Fruit fly (Drosophila melanogaster): Measurements from ENCODE around the gene Prestin.
A peak's percentile ranks its signal among the peaks of the same experiment; 100 is the strongest.

Gene Prestin

dm6 chr3L:17856655-17857479 lies 50.7 kb downstream of the Prestin start, which contains the start of gene CG5535 (continued):
- peak; percentile 36 for TF ChIP-seq Hr39 (GFP tag; optimal IDR thresholded peaks at IDR 0.05)
- TF ChIP-seq achi (GFP tag; optimal IDR thresholded peaks at IDR 0.05) = peak; percentile 78
- TF ChIP-seq eg (GFP tag; IDR thresholded peaks at IDR 0.05) = peak; percentile 76
- no peak for TF ChIP-seq svp (GFP tag)
- peak; percentile 68 for TF ChIP-seq CG3919 (GFP tag; optimal IDR thresholded peaks at IDR 0.05)
- peak; percentile 58 for TF ChIP-seq Lpt (GFP tag; optimal IDR thresholded peaks at IDR 0.05)
- no peak for TF ChIP-seq Met (GFP tag; optimal IDR thresholded peaks at IDR 0.05)
- TF ChIP-seq CG32006 (GFP tag; optimal IDR thresholded peaks at IDR 0.05) = peak; percentile 96
- TF ChIP-seq fd85E (GFP tag; optimal IDR thresholded peaks at IDR 0.05) = no peak
- peak; percentile 35 for TF ChIP-seq Gug (GFP tag; IDR thresholded peaks at IDR 0.05)
- TF ChIP-seq salr (GFP tag; optimal IDR thresholded peaks at IDR 0.05) = peak in 1 of 2 experiments; percentile 98
- TF ChIP-seq net (GFP tag; optimal IDR thresholded peaks at IDR 0.05) = peak; percentile 79
- peak; percentile 50 for TF ChIP-seq CG9139 (GFP tag; optimal IDR thresholded peaks at IDR 0.05)
- TF ChIP-seq Ets96B (tag; optimal IDR thresholded peaks at IDR 0.05) = peak; percentile 73
- no peak for TF ChIP-seq Sox102F (GFP tag; optimal IDR thresholded peaks at IDR 0.05)
- peak; percentile 74 for TF ChIP-seq OdsH (GFP tag; optimal IDR thresholded peaks at IDR 0.05)
- peak; percentile 20 for TF ChIP-seq CG8319 (GFP tag; optimal IDR thresholded peaks at IDR 0.05)
- no peak for TF ChIP-seq Eip93F (GFP tag; optimal IDR thresholded peaks at IDR 0.05)
- TF ChIP-seq esn (GFP tag; optimal IDR thresholded peaks at IDR 0.05) = peak; percentile 65
- peak; percentile 48 to 52 for TF ChIP-seq ss (GFP tag; optimal IDR thresholded peaks at IDR 0.05)
- peak; percentile 76 for TF ChIP-seq acj6 (GFP tag; optimal IDR thresholded peaks at IDR 0.05)
- peak; percentile 75 for TF ChIP-seq CG3032 (tag; optimal IDR thresholded peaks at IDR 0.05)
- TF ChIP-seq Eip75B (GFP tag; optimal IDR thresholded peaks at IDR 0.05) = peak; percentile 20
- peak; percentile 88 for TF ChIP-seq CG4318 (GFP tag; optimal IDR thresholded peaks at IDR 0.05)
- TF ChIP-seq Eip78C (GFP tag) = peak; percentile 90
- peak; percentile 50 for TF ChIP-seq dsx (GFP tag; optimal IDR thresholded peaks at IDR 0.05; ENCODE audit: poor library complexity, severe bottlenecking)
- TF ChIP-seq cyc (GFP tag; optimal IDR thresholded peaks at IDR 0.05) = peak; percentile 2
- peak; percentile 88 for TF ChIP-seq CG6808 (GFP tag; optimal IDR thresholded peaks at IDR 0.05)
- peak; percentile 77 for TF ChIP-seq CG8119 (GFP tag; IDR thresholded peaks at IDR 0.05)
- no peak for TF ChIP-seq CG1621 (tag; optimal IDR thresholded peaks at IDR 0.05)
- no peak for TF ChIP-seq Smox (GFP tag; optimal IDR thresholded peaks at IDR 0.05)
- TF ChIP-seq CG6854 (GFP tag; optimal IDR thresholded peaks at IDR 0.05) = no peak
- TF ChIP-seq CG10669 (GFP tag; optimal IDR thresholded peaks at IDR 0.05) = peak; percentile 57
- peak; percentile 77 for TF ChIP-seq spab (GFP tag; optimal IDR thresholded peaks at IDR 0.05)

- no peak for TF ChIP-seq fd85E (GFP tag; optimal IDR thresholded peaks at IDR 0.05)
- TF ChIP-seq Sox14 (GFP tag; optimal IDR thresholded peaks at IDR 0.05) = peak; percentile 6
- TF ChIP-seq esn (GFP tag; optimal IDR thresholded peaks at IDR 0.05) = peak; percentile 6
- no peak for TF ChIP-seq pdm3 (GFP tag; optimal IDR thresholded peaks at IDR 0.05)
- TF ChIP-seq fkh (GFP tag; optimal IDR thresholded peaks at IDR 0.05) = no peak
- TF ChIP-seq net (GFP tag; optimal IDR thresholded peaks at IDR 0.05) = no peak
- no peak for TF ChIP-seq Lpt (GFP tag; optimal IDR thresholded peaks at IDR 0.05)
- TF ChIP-seq Smox (GFP tag; optimal IDR thresholded peaks at IDR 0.05) = no peak
- no peak for TF ChIP-seq Hr4 (GFP tag; optimal IDR thresholded peaks at IDR 0.05)
- no peak for TF ChIP-seq Hr38 (GFP tag; optimal IDR thresholded peaks at IDR 0.05)
- TF ChIP-seq cyc (GFP tag; optimal IDR thresholded peaks at IDR 0.05) = no peak
- no peak for TF ChIP-seq Met (GFP tag; optimal IDR thresholded peaks at IDR 0.05)
- TF ChIP-seq CG15336 (GFP tag; IDR thresholded peaks at IDR 0.05) = no peak
- TF ChIP-seq CG3032 (tag; optimal IDR thresholded peaks at IDR 0.05) = no peak
- TF ChIP-seq fd59A (GFP tag; optimal IDR thresholded peaks at IDR 0.05) = no peak
- TF ChIP-seq CG11294 (GFP tag; IDR thresholded peaks at IDR 0.05) = no peak
- no peak for TF ChIP-seq CG6163 (GFP tag; IDR thresholded peaks at IDR 0.05)
- no peak for TF ChIP-seq CG4318 (GFP tag; optimal IDR thresholded peaks at IDR 0.05)
- no peak for TF ChIP-seq CG31627 (GFP tag; optimal IDR thresholded peaks at IDR 0.05)
- TF ChIP-seq Eip78C (GFP tag) = peak; percentile 32
- no peak for TF ChIP-seq acj6 (GFP tag; optimal IDR thresholded peaks at IDR 0.05)
- TF ChIP-seq dac (GFP tag; optimal IDR thresholded peaks at IDR 0.05) = no peak
- no peak for TF ChIP-seq salr (GFP tag; optimal IDR thresholded peaks at IDR 0.05)
- no peak for TF ChIP-seq CG11902 (GFP tag; optimal IDR thresholded peaks at IDR 0.05)
- TF ChIP-seq dsx (GFP tag; optimal IDR thresholded peaks at IDR 0.05; ENCODE audit: poor library complexity, severe bottlenecking) = no peak
- peak; percentile 9 for TF ChIP-seq Eip93F (GFP tag; optimal IDR thresholded peaks at IDR 0.05)
- no peak for TF ChIP-seq Blimp-1 (GFP tag; optimal IDR thresholded peaks at IDR 0.05)
- no peak for TF ChIP-seq CG7368 (GFP tag; optimal IDR thresholded peaks at IDR 0.05)
- TF ChIP-seq achi (GFP tag; optimal IDR thresholded peaks at IDR 0.05) = peak; percentile 81
These were observed 58.1 kb downstream of the Prestin start, which contains the start of gene TrpRS-m for dm6 chr3L:17849517-17849916. Gene TrpRS-m (plus strand): TSS chr3L:17849727.
